Worm (Caenorhabditis elegans) whole organism, L4 larva: ENCODE measurements around the gene pals-20.

ENCODE experiments used
- F10B5.3 ChIP-seq: sonication (generic microtip); optimal IDR thresholded peaks from 2 replicates; lab custom pipeline; 2016; ENCODE audit warnings: mild to moderate bottlenecking, missing genetic modification characterization, missing compliant biosample characterization
- F37D6.2 ChIP-seq: sonication (generic microtip); optimal IDR thresholded peaks from 2 replicates; lab custom pipeline; 2016; ENCODE audit warnings: mild to moderate bottlenecking, missing genetic modification characterization, missing compliant biosample characterization
- F44E2.7 ChIP-seq: fragments of 200-800 bp; sonication (Bioruptor generic); IDR thresholded peaks from 2 replicates; pipeline ENCODE4 v2.1.2; 2022; ENCODE audit warnings: missing genetic modification characterization, missing compliant biosample characterization
- T26A8.4 ChIP-seq: fragments of 200-800 bp; sonication (Bioruptor generic); IDR thresholded peaks from 2 replicates; pipeline ENCODE4 v1.3.6; 2022; ENCODE audit warnings: missing genetic modification characterization, missing compliant biosample characterization
- ZK546.5 ChIP-seq, 2 experiments: sonication (generic microtip); optimal IDR thresholded peaks; 2 replicates each; lab custom pipeline; 2017; ENCODE audit warnings: missing biosample characterization in 2 of 2, missing genetic modification characterization in 2 of 2
- aha-1 ChIP-seq: fragments of 150-350 bp; peaks from one replicate; lab custom pipeline; 2014; ENCODE audit warnings: missing biosample characterization, missing genetic modification characterization
- aly-2 ChIP-seq: sonication (generic microtip); optimal IDR thresholded peaks from 2 replicates; lab custom pipeline; 2018; ENCODE audit warnings: missing biosample characterization, missing genetic modification characterization
- ama-1 ChIP-seq: fragments of 150-350 bp; optimal IDR thresholded peaks from 2 replicates; lab custom pipeline; 2014; ENCODE audit warnings: inconsistent platforms, mixed read lengths
- ceh-20 ChIP-seq: fragments of 200-800 bp; sonication (Bioruptor generic); IDR thresholded peaks from 2 replicates; pipeline ENCODE4 v1.3.6; 2022; ENCODE audit warnings: missing genetic modification reagents, missing genetic modification characterization, missing compliant biosample characterization
- ceh-44 ChIP-seq: fragments of 200-800 bp; sonication (Bioruptor generic); IDR thresholded peaks from 2 replicates; pipeline ENCODE4 v1.3.6; 2022; ENCODE audit warnings: missing genetic modification reagents, missing genetic modification characterization, missing compliant biosample characterization
- ceh-82 ChIP-seq: sonication (generic microtip); optimal IDR thresholded peaks from 2 replicates; lab custom pipeline; 2017; ENCODE audit warnings: missing biosample characterization, missing genetic modification characterization
- daf-12 ChIP-seq: fragments of 150-350 bp; optimal IDR thresholded peaks from 2 replicates; lab custom pipeline; 2014; ENCODE audit warnings: missing biosample characterization, missing genetic modification reagents, missing genetic modification characterization
- daf-8 ChIP-seq: fragments of 200-800 bp; sonication (Bioruptor generic); IDR thresholded peaks from 2 replicates; pipeline ENCODE4 v1.3.6; 2022; ENCODE audit warnings: missing genetic modification characterization, missing compliant biosample characterization
- dmd-9 ChIP-seq: fragments of 200-800 bp; sonication (Bioruptor generic); IDR thresholded peaks from 2 replicates; pipeline ENCODE4 v1.3.6; 2022; ENCODE audit warnings: missing genetic modification reagents, missing genetic modification characterization, missing compliant biosample characterization
- hlh-11 ChIP-seq: fragments of 200-800 bp; sonication (Bioruptor generic); optimal IDR thresholded peaks from 2 replicates; lab custom pipeline; 2018; ENCODE audit warnings: mild to moderate bottlenecking, missing genetic modification characterization, missing compliant biosample characterization
- hlh-30 ChIP-seq: sonication (generic microtip); optimal IDR thresholded peaks from 2 replicates; lab custom pipeline; 2017; ENCODE audit warnings: antibody characterized with exemption, mild to moderate bottlenecking, missing genetic modification characterization, missing compliant biosample characterization; ENCODE audit not compliant: insufficient read depth
- hmg-1.1 ChIP-seq: fragments of 200-800 bp; sonication (Bioruptor generic); IDR thresholded peaks from 2 replicates; pipeline ENCODE4 v1.3.6; 2022; ENCODE audit warnings: missing genetic modification reagents, missing genetic modification characterization, missing compliant biosample characterization
- lin-29 ChIP-seq: fragments of 200-800 bp; sonication (Bioruptor generic); IDR thresholded peaks from 2 replicates; pipeline ENCODE4 v1.3.6; 2022; ENCODE audit warnings: missing genetic modification reagents, missing genetic modification characterization, missing compliant biosample characterization
- lin-38 ChIP-seq: fragments of 200-800 bp; sonication (Bioruptor generic); IDR thresholded peaks from 2 replicates; pipeline ENCODE4 v1.3.6; 2022; ENCODE audit warnings: missing genetic modification reagents, missing genetic modification characterization, missing compliant biosample characterization
- madf-5 ChIP-seq, 2 experiments: fragments of 200-800 bp; sonication (Bioruptor generic); IDR thresholded peaks; 2 replicates each; pipeline ENCODE4 v1.3.6; 2022; ENCODE audit warnings: missing compliant biosample characterization in 2 of 2, missing genetic modification characterization in 2 of 2
- mep-1 ChIP-seq: fragments of 150-350 bp; sonication (generic microtip); optimal IDR thresholded peaks from 3 replicates; lab custom pipeline; 2014; ENCODE audit warnings: missing biosample characterization, missing genetic modification characterization
- mes-2 ChIP-seq: sonication (generic microtip); optimal IDR thresholded peaks from 2 replicates; lab custom pipeline; 2016; ENCODE audit warnings: missing genotype, mild to moderate bottlenecking, missing genetic modification characterization, missing compliant biosample characterization; ENCODE audit not compliant: poor library complexity, severe bottlenecking
- mxl-2 ChIP-seq: fragments of 200-800 bp; sonication (Bioruptor generic); conservative IDR thresholded peaks from 2 replicates; pipeline ENCODE4 v1.3.6; 2022; ENCODE audit warnings: missing genetic modification reagents, missing genetic modification characterization, missing compliant biosample characterization
- mxl-3 ChIP-seq: fragments of 200-800 bp; sonication (Bioruptor generic); optimal IDR thresholded peaks from 2 replicates; lab custom pipeline; 2018; ENCODE audit warnings: mild to moderate bottlenecking, missing genetic modification characterization, missing compliant biosample characterization
- nhr-10 ChIP-seq: fragments of 150-350 bp; optimal IDR thresholded peaks from 2 replicates; lab custom pipeline; 2014; ENCODE audit warnings: missing biosample characterization, missing genetic modification characterization
- nhr-11 ChIP-seq: fragments of 150-350 bp; optimal IDR thresholded peaks from 2 replicates; lab custom pipeline; 2014; ENCODE audit warnings: missing biosample characterization, missing genetic modification characterization
- nhr-237 ChIP-seq: sonication (generic microtip); optimal IDR thresholded peaks from 2 replicates; lab custom pipeline; 2017; ENCODE audit warnings: missing biosample characterization, missing genetic modification characterization
- nhr-28 ChIP-seq: fragments of 150-350 bp; optimal IDR thresholded peaks from 2 replicates; lab custom pipeline; 2014; ENCODE audit warnings: missing biosample characterization, missing genetic modification characterization
- nhr-48 ChIP-seq: sonication (generic microtip); optimal IDR thresholded peaks from 2 replicates; lab custom pipeline; 2016; ENCODE audit warnings: mild to moderate bottlenecking, missing genetic modification characterization, missing compliant biosample characterization
- pqm-1 ChIP-seq: sonication (generic microtip); optimal IDR thresholded peaks from 2 replicates; lab custom pipeline; 2017; ENCODE audit warnings: missing biosample characterization, missing genetic modification characterization
- saeg-2 ChIP-seq: fragments of 200-800 bp; sonication (Bioruptor generic); IDR thresholded peaks from 2 replicates; pipeline ENCODE4 v1.3.6; 2022; ENCODE audit warnings: missing genetic modification reagents, missing genetic modification characterization, missing compliant biosample characterization
- sdz-12 ChIP-seq: fragments of 200-800 bp; sonication (Bioruptor generic); optimal IDR thresholded peaks from 2 replicates; lab custom pipeline; 2018; ENCODE audit warnings: mild to moderate bottlenecking, missing genetic modification characterization, missing compliant biosample characterization
- skn-1 ChIP-seq: fragments of 150-350 bp; optimal IDR thresholded peaks from 2 replicates; lab custom pipeline; 2014; ENCODE audit warnings: missing biosample characterization, missing genetic modification characterization
- snpc-1.2 ChIP-seq: fragments of 200-800 bp; sonication (Bioruptor generic); IDR thresholded peaks from 2 replicates; pipeline ENCODE4 v1.3.6; 2022; ENCODE audit warnings: missing genetic modification reagents, missing genetic modification characterization, missing compliant biosample characterization
- snpc-4 ChIP-seq: fragments of 150-350 bp; optimal IDR thresholded peaks from 2 replicates; lab custom pipeline; 2014; ENCODE audit warnings: missing biosample characterization, missing genetic modification characterization
- spr-3 ChIP-seq: fragments of 200-800 bp; sonication (Bioruptor generic); optimal IDR thresholded peaks from 2 replicates; lab custom pipeline; 2018; ENCODE audit warnings: mild to moderate bottlenecking, missing genetic modification characterization, missing compliant biosample characterization
- tra-1 ChIP-seq: fragments of 200-800 bp; sonication (Bioruptor generic); IDR thresholded peaks from 2 replicates; pipeline ENCODE4 v1.3.6; 2022; ENCODE audit warnings: missing genetic modification reagents, missing genetic modification characterization, missing compliant biosample characterization
- vab-7 ChIP-seq: fragments of 200-800 bp; sonication (Bioruptor generic); IDR thresholded peaks from 2 replicates; pipeline ENCODE4 v1.3.6; 2022; ENCODE audit warnings: missing genetic modification reagents, missing genetic modification characterization, missing compliant biosample characterization
- zfp-2 ChIP-seq: sonication (generic microtip); optimal IDR thresholded peaks from 2 replicates; lab custom pipeline; 2016; ENCODE audit warnings: mild to moderate bottlenecking, missing genetic modification characterization, missing compliant biosample characterization
- zip-2 ChIP-seq: fragments of 150-350 bp; optimal IDR thresholded peaks from 2 replicates; lab custom pipeline; 2014; ENCODE audit warnings: missing biosample characterization, missing genetic modification characterization
- ztf-7 ChIP-seq: fragments of 150-350 bp; optimal IDR thresholded peaks from 2 replicates; lab custom pipeline; 2014; ENCODE audit warnings: missing biosample characterization, missing genetic modification characterization

Gene pals-20

DNA sequence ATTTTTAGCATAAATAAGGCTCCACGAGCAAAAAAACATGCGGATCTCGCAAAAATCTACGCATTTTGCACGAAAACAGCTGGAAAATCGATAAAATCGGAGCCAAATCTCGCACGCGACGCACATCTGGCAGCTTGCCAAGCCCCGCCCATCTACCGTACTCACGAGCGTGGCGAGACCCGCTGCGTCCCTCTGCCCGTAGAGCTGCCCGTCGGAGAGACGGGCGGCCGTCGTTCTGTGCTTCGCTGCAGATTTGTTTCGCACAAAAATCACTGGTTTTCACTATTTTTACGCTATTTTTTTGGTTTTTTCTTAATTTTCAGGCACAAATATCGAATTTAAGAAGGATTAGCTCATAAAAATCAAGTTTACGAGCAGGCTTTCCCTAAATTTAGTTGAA is 30.6 kb upstream of the pals-20 start (continued):
- TF ChIP-seq nhr-11 (tag; lab: Kevin White, UChicago) (peak; percentile 91), madf-5 (GFP tag; IDR thresholded peaks at IDR 0.05; lab: Robert Waterston, UW) (0 out of 4 replicates have a peak, but pooled peaks of 1 of the 2 experiments have one; percentile 34), daf-12 (tag; lab: Kevin White, UChicago) (no peak), hlh-30 (tag; lab: Kevin White, UChicago) (peak; percentile 83), ceh-20 (GFP tag; lab: Robert Waterston, UW) (peak; percentile 77), mxl-2 (GFP tag; lab: Robert Waterston, UW) (no peak), hlh-11 (tag; lab: Kevin White, UChicago) (peak; percentile 86), ceh-44 (peak; percentile 76), daf-8 (GFP tag; lab: Robert Waterston, UW) (no peak), snpc-1.2 (GFP tag; lab: Robert Waterston, UW) (peak; percentile 33; the same call in 1 of the 2 replicates), nhr-28 (tag; lab: Kevin White, UChicago) (peak; percentile 64), zip-2 (tag; lab: Kevin White, UChicago) (no peak), F44E2.7 (no peak), vab-7 (GFP tag; lab: Robert Waterston, UW) (peak; percentile 45; the same call in 1 of the 2 replicates), ama-1 (peak; percentile 95), nhr-10 (tag; lab: Kevin White, UChicago) (no peak), snpc-4 (tag; lab: Kevin White, UChicago) (peak; percentile 7), nhr-48 (tag; lab: Kevin White, UChicago) (peak; percentile 44), F37D6.2 (peak; percentile 71), tra-1 (GFP tag; lab: Robert Waterston, UW) (peak; percentile 74), skn-1 (tag; lab: Kevin White, UChicago) (no peak), T26A8.4 (peak; percentile 84), F10B5.3 (tag; lab: Kevin White, UChicago) (peak; percentile 68), lin-29 (GFP tag; lab: Robert Waterston, UW) (0 out of 2 replicates have a peak, but pooled peaks have one; percentile 23), ZK546.5 (tag; optimal IDR thresholded peaks at IDR 0.05; lab: Kevin White, UChicago) (peak; percentile 51 to 94), hmg-1.1 (GFP tag; lab: Robert Waterston, UW) (peak; percentile 84), ceh-82 (tag; lab: Kevin White, UChicago) (no peak), mxl-3 (peak; percentile 82), dmd-9 (0 out of 2 replicates have a peak, but pooled peaks have one; percentile 64), aly-2 (no peak), saeg-2 (peak; percentile 72; the same call in 1 of the 2 replicates), spr-3 (GFP tag; lab: Kevin White, UChicago) (peak; percentile 60), sdz-12 (no peak), mep-1 (tag; lab: Kevin White, UChicago) (peak; percentile 91), pqm-1 (tag; lab: Kevin White, UChicago) (peak; percentile 14), zfp-2 (tag; lab: Kevin White, UChicago) (peak; percentile 97), ztf-7 (tag; lab: Kevin White, UChicago) (peak; percentile 24), mes-2 (tag; lab: Kevin White, UChicago) (peak; percentile 91), nhr-237 (tag; lab: Kevin White, UChicago) (peak; percentile 13)

- no peak for TF ChIP-seq mxl-2 (GFP tag; lab: Robert Waterston, UW)
- peak; percentile 87 for TF ChIP-seq aha-1
Measured at ce11 chrIII:1417090-1417489, 29.0 kb upstream of the pals-20 start, which contains the start of gene elc-1. Gene elc-1 (minus strand): TSS chrIII:1417190.

ce11 chrIII:1416571-1416970 is 28.4 kb upstream of the pals-20 start:
- no peak for TF ChIP-seq ceh-20 (GFP tag; lab: Robert Waterston, UW)
- TF ChIP-seq lin-38: peak; percentile 61
- TF ChIP-seq mep-1 (tag; lab: Kevin White, UChicago): no peak
